ENCODE assay signal across 1 fruit fly cellular context in the genomic region with DNA sequence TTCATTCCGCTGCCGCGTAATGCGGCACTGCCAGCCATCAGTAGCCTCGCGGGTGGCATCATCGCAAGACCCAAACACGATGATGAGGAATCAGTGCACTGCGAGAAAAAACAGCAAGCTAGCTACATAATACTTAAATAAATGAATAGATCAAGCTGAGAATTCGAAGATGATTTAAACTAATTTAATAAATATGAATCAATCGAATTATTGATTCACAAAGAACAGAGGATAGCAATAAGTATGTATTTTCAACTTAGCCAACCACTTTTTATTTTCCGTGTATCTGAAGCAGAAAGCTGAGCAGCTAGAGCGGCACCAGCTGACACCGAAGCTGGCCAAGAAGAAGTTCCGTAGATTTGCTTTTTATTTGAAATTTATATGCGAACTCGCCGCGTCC.
TF ChIP-seq lines count a peak whose summit lies in the region.

No protein-coding gene starts in this region.

TF ChIP-seq in whole organism, embryonic, 481 proteins besides CTCF, POLR2A, EP300 and RAD21 (continued from another document):
- peak; percentile 29; the same call in 1 of the 2 replicates for TF ChIP-seq CG17328 (GFP tag; IDR thresholded peaks at IDR 0.05; lab: Robert Waterston, UW)
- no peak for TF ChIP-seq CG5245 (GFP tag; optimal IDR thresholded peaks at IDR 0.05; lab: Kevin White, UChicago)
- TF ChIP-seq bsh (GFP tag; optimal IDR thresholded peaks at IDR 0.05; lab: Kevin White, UChicago), result peak in 1 of 2 experiments; percentile 24
- no peak for TF ChIP-seq Doc3 (GFP tag; IDR thresholded peaks at IDR 0.05; lab: Robert Waterston, UW; ENCODE audit: partially characterized antibody)
- peak; percentile 21; the same call in 1 of the 2 replicates for TF ChIP-seq CG6689 (GFP tag; IDR thresholded peaks at IDR 0.05; lab: Robert Waterston, UW)
- TF ChIP-seq Nf-YA (GFP tag; IDR thresholded peaks at IDR 0.05; lab: Robert Waterston, UW), result no peak
- no peak for TF ChIP-seq ATbp (GFP tag; optimal IDR thresholded peaks at IDR 0.05; lab: Kevin White, UChicago)
- no peak for TF ChIP-seq trem (tag; optimal IDR thresholded peaks at IDR 0.05; lab: Kevin White, UChicago)
- TF ChIP-seq Aef1 (GFP tag; IDR thresholded peaks at IDR 0.05; lab: Robert Waterston, UW), result 0 out of 3 replicates have a peak, but pooled peaks have one; percentile 13
- peak; percentile 40; the same call in 1 of the 2 replicates for TF ChIP-seq vvl (GFP tag; IDR thresholded peaks at IDR 0.05; lab: Robert Waterston, UW)
- TF ChIP-seq pan (optimal IDR thresholded peaks at IDR 0.05; lab: Kevin White, UChicago), result no peak
- peak in 1 of 2 experiments; percentile 7 for TF ChIP-seq pan (GFP tag; optimal IDR thresholded peaks at IDR 0.05 in 1 of 2, IDR thresholded peaks at IDR 0.05 in 1 of 2)
- TF ChIP-seq psq (GFP tag; optimal IDR thresholded peaks at IDR 0.05; lab: Kevin White, UChicago), result no peak
- TF ChIP-seq CG11504 (tag; optimal IDR thresholded peaks at IDR 0.05; lab: Kevin White, UChicago), result peak; percentile 46
- no peak for TF ChIP-seq Mes4 (GFP tag; optimal IDR thresholded peaks at IDR 0.05; lab: Kevin White, UChicago)
- TF ChIP-seq stc (GFP tag; IDR thresholded peaks at IDR 0.05; lab: Robert Waterston, UW), result no peak
- TF ChIP-seq ara (GFP tag; IDR thresholded peaks at IDR 0.05; lab: Robert Waterston, UW), result 0 out of 2 replicates have a peak, but pooled peaks have one; percentile 31
- no peak for TF ChIP-seq inv (GFP tag; IDR thresholded peaks at IDR 0.05; lab: Robert Waterston, UW; ENCODE audit: partially characterized antibody)
- peak; percentile 50 for TF ChIP-seq dmrt99B (tag; optimal IDR thresholded peaks at IDR 0.05; lab: Kevin White, UChicago)
- TF ChIP-seq CG10147 (GFP tag; optimal IDR thresholded peaks at IDR 0.05; lab: Kevin White, UChicago), result no peak
- TF ChIP-seq CG18262 (tag; optimal IDR thresholded peaks at IDR 0.05; lab: Kevin White, UChicago), result peak; percentile 28
- peak; percentile 21 for TF ChIP-seq unpg (GFP tag; optimal IDR thresholded peaks at IDR 0.05; lab: Kevin White, UChicago)
- TF ChIP-seq croc (GFP tag; conservative IDR thresholded peaks at IDR 0.05; lab: Robert Waterston, UW), result peak; percentile 21; the same call in 1 of the 3 replicates
- no peak for TF ChIP-seq seq (GFP tag; IDR thresholded peaks at IDR 0.05; lab: Robert Waterston, UW)
- peak; percentile 51 for TF ChIP-seq nmo (GFP tag; optimal IDR thresholded peaks at IDR 0.05; lab: Kevin White, UChicago)
- peak; percentile 18; the same call in 1 of the 2 replicates for TF ChIP-seq lmd (GFP tag; IDR thresholded peaks at IDR 0.05; lab: Robert Waterston, UW)
- no peak for TF ChIP-seq bcd (GFP tag; optimal IDR thresholded peaks at IDR 0.05; lab: Kevin White, UChicago)
- no peak for TF ChIP-seq CG13624 (GFP tag; optimal IDR thresholded peaks at IDR 0.05; lab: Kevin White, UChicago)
- 0 out of 2 replicates have a peak, but pooled peaks have one; percentile 19 for TF ChIP-seq Ptx1 (GFP tag; IDR thresholded peaks at IDR 0.05; lab: Robert Waterston, UW)
- TF ChIP-seq CG12391 (tag; optimal IDR thresholded peaks at IDR 0.05; lab: Kevin White, UChicago), result peak; percentile 8
- TF ChIP-seq CG7745 (tag; optimal IDR thresholded peaks at IDR 0.05; lab: Kevin White, UChicago), result no peak
- no peak for TF ChIP-seq Ets97D (GFP tag; optimal IDR thresholded peaks at IDR 0.05; lab: Kevin White, UChicago)
- peak; percentile 29 for TF ChIP-seq Hmr (GFP tag; optimal IDR thresholded peaks at IDR 0.05; lab: Kevin White, UChicago)
- TF ChIP-seq CG7786 (GFP tag; optimal IDR thresholded peaks at IDR 0.05; lab: Kevin White, UChicago), result no peak
- no peak for TF ChIP-seq CG3407 (GFP tag; optimal IDR thresholded peaks at IDR 0.05; lab: Kevin White, UChicago)
- TF ChIP-seq Med (GFP tag; lab: Kevin White, UChicago), result peak; percentile 70
- TF ChIP-seq Sox102F (GFP tag; optimal IDR thresholded peaks at IDR 0.05; lab: Kevin White, UChicago), result peak; percentile 32
- TF ChIP-seq ci (GFP tag; IDR thresholded peaks at IDR 0.05; lab: Robert Waterston, UW), result peak; percentile 49
- TF ChIP-seq twi (tag; optimal IDR thresholded peaks at IDR 0.05; lab: Kevin White, UChicago), result no peak
- peak; percentile 18 for TF ChIP-seq CG2712 (tag; optimal IDR thresholded peaks at IDR 0.05; lab: Kevin White, UChicago)
- peak; percentile 61 for TF ChIP-seq Ets65A (GFP tag; lab: Kevin White, UChicago)
- TF ChIP-seq CG2678 (tag; optimal IDR thresholded peaks at IDR 0.05; lab: Kevin White, UChicago), result peak; percentile 47
- TF ChIP-seq lola (GFP tag; optimal IDR thresholded peaks at IDR 0.05; lab: Kevin White, UChicago), result no peak
- TF ChIP-seq Hr78 (GFP tag; optimal IDR thresholded peaks at IDR 0.05; lab: Kevin White, UChicago), result no peak
- TF ChIP-seq CG13424 (tag; optimal IDR thresholded peaks at IDR 0.05; lab: Kevin White, UChicago), result peak; percentile 17
- TF ChIP-seq Fer1 (GFP tag; optimal IDR thresholded peaks at IDR 0.05; lab: Kevin White, UChicago), result no peak
- no peak for TF ChIP-seq zfh2 (GFP tag; optimal IDR thresholded peaks at IDR 0.05; lab: Kevin White, UChicago)
- TF ChIP-seq dysf (GFP tag; IDR thresholded peaks at IDR 0.05; lab: Robert Waterston, UW), result peak; percentile 11; the same call in 1 of the 3 replicates
- no peak for TF ChIP-seq hkb (optimal IDR thresholded peaks at IDR 0.05; lab: Kevin White, UChicago)
- peak; percentile 37; the same call in 1 of the 2 replicates for TF ChIP-seq hkb (GFP tag; IDR thresholded peaks at IDR 0.05; lab: Robert Waterston, UW)
- TF ChIP-seq lab (GFP tag; optimal IDR thresholded peaks at IDR 0.05; lab: Kevin White, UChicago), result peak; percentile 24
- peak; percentile 19 for TF ChIP-seq Blimp-1 (GFP tag; optimal IDR thresholded peaks at IDR 0.05; lab: Kevin White, UChicago)
- peak; percentile 43; the same call in 2 of the 3 replicates for TF ChIP-seq row (GFP tag; IDR thresholded peaks at IDR 0.05; lab: Robert Waterston, UW)
- no peak for TF ChIP-seq Max (GFP tag; optimal IDR thresholded peaks at IDR 0.05; lab: Kevin White, UChicago)
- TF ChIP-seq CG4424 (GFP tag; optimal IDR thresholded peaks at IDR 0.05; lab: Kevin White, UChicago), result peak; percentile 32
- TF ChIP-seq wor (GFP tag; IDR thresholded peaks at IDR 0.05; lab: Robert Waterston, UW), result no peak
- TF ChIP-seq CG1603 (tag; optimal IDR thresholded peaks at IDR 0.05; lab: Kevin White, UChicago), result peak; percentile 22
- no peak for TF ChIP-seq Sin3A (optimal IDR thresholded peaks at IDR 0.05; lab: Kevin White, UChicago)
- no peak for TF ChIP-seq GATAe (GFP tag; conservative IDR thresholded peaks at IDR 0.05; lab: Robert Waterston, UW)
- no peak for TF ChIP-seq br (optimal IDR thresholded peaks at IDR 0.05; lab: Kevin White, UChicago)
- peak; percentile 39 for TF ChIP-seq Ada2b (GFP tag; IDR thresholded peaks at IDR 0.05; lab: Robert Waterston, UW)
- no peak for TF ChIP-seq fd96Cb (tag; optimal IDR thresholded peaks at IDR 0.05; lab: Kevin White, UChicago)
- 0 out of 3 replicates have a peak, but pooled peaks have one; percentile 15 for TF ChIP-seq tgo (GFP tag; IDR thresholded peaks at IDR 0.05; lab: Robert Waterston, UW)
TF ChIP-seq in whole organism, embryonic: peak in this region for 48.
